Fruit fly (Drosophila melanogaster): ENCODE data around the gene CG14711.

- TF ChIP-seq cnc (optimal IDR thresholded peaks at IDR 0.05): no peak
- TF ChIP-seq bab1 (GFP tag; optimal IDR thresholded peaks at IDR 0.05): no peak
- no peak for TF ChIP-seq tj (GFP tag; optimal IDR thresholded peaks at IDR 0.05)
- TF ChIP-seq Clk (GFP tag; optimal IDR thresholded peaks at IDR 0.05): no peak
Measured at dm6 chr3R:11617363-11617762, 5.8 kb upstream of the CG14711 start.
